Worm (Caenorhabditis elegans) whole organism, L4/young adult: Measurements from ENCODE around the gene D1005.2.

Experiments used
- W03F9.2 ChIP-seq: fragments of 150-350 bp; optimal IDR thresholded peaks from 2 replicates; lab custom pipeline; 2014; ENCODE audit warnings: missing biosample characterization, missing genetic modification characterization
- dao-5 ChIP-seq: sonication (generic microtip); optimal IDR thresholded peaks from 2 replicates; lab custom pipeline; 2016; ENCODE audit warnings: missing genotype, missing genetic modification characterization, moderate library complexity, missing compliant biosample characterization
- him-1 ChIP-seq: sonication (generic microtip); optimal IDR thresholded peaks from 2 replicates; lab custom pipeline; 2016; ENCODE audit warnings: missing genotype, missing genetic modification reagents, missing genetic modification characterization, missing compliant biosample characterization

The D1005.2 gene

ce11 chrX:1471232-1471631, 12.4 kb downstream of the D1005.2 start:
- no peak for TF ChIP-seq dao-5 (tag; lab: Kevin White, UChicago)
- TF ChIP-seq W03F9.2 (tag; lab: Kevin White, UChicago) = no peak
- no peak for TF ChIP-seq him-1 (tag; lab: Kevin White, UChicago)

ce11 chrX:1472880-1473279, 14.1 kb downstream of the D1005.2 start, which contains the start of gene D1005.5:
Gene D1005.5, minus strand, starts transcription at chrX:1472980.
- no peak for TF ChIP-seq him-1 (tag; lab: Kevin White, UChicago)
- TF ChIP-seq dao-5 (tag; lab: Kevin White, UChicago) = no peak
- TF ChIP-seq W03F9.2 (tag; lab: Kevin White, UChicago) = no peak

- TF ChIP-seq dao-5 (tag; lab: Kevin White, UChicago) = no peak
- no peak for TF ChIP-seq him-1 (tag; lab: Kevin White, UChicago)
- TF ChIP-seq W03F9.2 (tag; lab: Kevin White, UChicago) = no peak
Observed at ce11 chrX:1473794-1474193, 15.0 kb downstream of the D1005.2 start.

ce11 chrX:1476005-1476404, 17.2 kb downstream of the D1005.2 start:
- TF ChIP-seq him-1 (tag; lab: Kevin White, UChicago) = no peak
- no peak for TF ChIP-seq dao-5 (tag; lab: Kevin White, UChicago)
- no peak for TF ChIP-seq W03F9.2 (tag; lab: Kevin White, UChicago)

ce11 chrX:1477932-1478331, 19.1 kb downstream of the D1005.2 start:
- no peak for TF ChIP-seq W03F9.2 (tag; lab: Kevin White, UChicago)
- no peak for TF ChIP-seq dao-5 (tag; lab: Kevin White, UChicago)
- no peak for TF ChIP-seq him-1 (tag; lab: Kevin White, UChicago)

ce11 chrX:1478569-1478968, 19.7 kb downstream of the D1005.2 start:
- no peak for TF ChIP-seq W03F9.2 (tag; lab: Kevin White, UChicago)
- no peak for TF ChIP-seq dao-5 (tag; lab: Kevin White, UChicago)
- TF ChIP-seq him-1 (tag; lab: Kevin White, UChicago) = no peak

ce11 chrX:1479190-1479589, 20.4 kb downstream of the D1005.2 start, which contains the start of gene acly-1:
Gene acly-1, plus strand, starts transcription at chrX:1479542.
- no peak for TF ChIP-seq him-1 (tag; lab: Kevin White, UChicago)
- no peak for TF ChIP-seq W03F9.2 (tag; lab: Kevin White, UChicago)
- TF ChIP-seq dao-5 (tag; lab: Kevin White, UChicago) = no peak

ce11 chrX:1479637-1480036, 20.8 kb downstream of the D1005.2 start:
- no peak for TF ChIP-seq him-1 (tag; lab: Kevin White, UChicago)
- TF ChIP-seq dao-5 (tag; lab: Kevin White, UChicago) = no peak
- no peak for TF ChIP-seq W03F9.2 (tag; lab: Kevin White, UChicago)

ce11 chrX:1480564-1480963, 21.7 kb downstream of the D1005.2 start:
- TF ChIP-seq him-1 (tag; lab: Kevin White, UChicago) = no peak
- no peak for TF ChIP-seq dao-5 (tag; lab: Kevin White, UChicago)
- TF ChIP-seq W03F9.2 (tag; lab: Kevin White, UChicago) = no peak

- no peak for TF ChIP-seq dao-5 (tag; lab: Kevin White, UChicago)
Observed at ce11 chrX:1483229-1483628, 24.4 kb downstream of the D1005.2 start.

- TF ChIP-seq dao-5 (tag; lab: Kevin White, UChicago) (no peak), him-1 (tag; lab: Kevin White, UChicago) (no peak), W03F9.2 (tag; lab: Kevin White, UChicago) (no peak)
Observed at ce11 chrX:1485718-1486117, 26.9 kb downstream of the D1005.2 start, which contains the start of gene D1005.4. Gene D1005.4, minus strand, starts transcription at chrX:1485818.

- TF ChIP-seq him-1 (tag; lab: Kevin White, UChicago) = no peak
- peak; percentile 53 for TF ChIP-seq W03F9.2 (tag; lab: Kevin White, UChicago)
- TF ChIP-seq dao-5 (tag; lab: Kevin White, UChicago) = no peak
Observed at ce11 chrX:1486135-1486648, 27.4 kb downstream of the D1005.2 start, which contains the start of the genes D1005.10 and dhs-25. Gene D1005.10, minus strand, starts transcription at chrX:1486185. Gene dhs-25, plus strand, starts transcription at chrX:1486532.

ce11 chrX:1487096-1487495, 28.3 kb downstream of the D1005.2 start:
- TF ChIP-seq him-1 (tag; lab: Kevin White, UChicago) = no peak
- no peak for TF ChIP-seq W03F9.2 (tag; lab: Kevin White, UChicago)
- TF ChIP-seq dao-5 (tag; lab: Kevin White, UChicago) = no peak

ce11 chrX:1488775-1489174, 30.0 kb downstream of the D1005.2 start:
- TF ChIP-seq dao-5 (tag; lab: Kevin White, UChicago) (no peak), him-1 (tag; lab: Kevin White, UChicago) (no peak)
